Fruit fly (Drosophila melanogaster): ENCODE results near the gene CG5011.

CG5011 gene

dm6 chr2L:1177522-1177921 is 22.9 kb upstream of the CG5011 start, which contains the start of gene CG4896 (continued):
- no peak for TF ChIP-seq lbe (GFP tag; optimal IDR thresholded peaks at IDR 0.05)
- TF ChIP-seq Aef1 (GFP tag; IDR thresholded peaks at IDR 0.05): no peak
- TF ChIP-seq slou (GFP tag; optimal IDR thresholded peaks at IDR 0.05): no peak
- TF ChIP-seq Optix (GFP tag; IDR thresholded peaks at IDR 0.05): no peak
- TF ChIP-seq jigr1 (GFP tag; IDR thresholded peaks at IDR 0.05): no peak
- no peak for TF ChIP-seq CG17802 (tag; optimal IDR thresholded peaks at IDR 0.05)
- TF ChIP-seq CG1647 (GFP tag; optimal IDR thresholded peaks at IDR 0.05): no peak
- TF ChIP-seq CG18599 (GFP tag; optimal IDR thresholded peaks at IDR 0.05): no peak
- peak; percentile 48; the same call in 2 of the 3 replicates for TF ChIP-seq knrl (GFP tag; IDR thresholded peaks at IDR 0.05; ENCODE audit: partially characterized antibody)
- TF ChIP-seq Fer1 (GFP tag; optimal IDR thresholded peaks at IDR 0.05): no peak
- peak in 1 of 2 experiments; percentile 51 for TF ChIP-seq bsh (GFP tag; optimal IDR thresholded peaks at IDR 0.05)
- TF ChIP-seq pnt (GFP tag; optimal IDR thresholded peaks at IDR 0.05): no peak
- no peak for TF ChIP-seq fru (optimal IDR thresholded peaks at IDR 0.05)
- no peak for TF ChIP-seq grn (GFP tag; optimal IDR thresholded peaks at IDR 0.05)
- peak; percentile 66 for TF ChIP-seq HLH4C (GFP tag; IDR thresholded peaks at IDR 0.05; ENCODE audit: partially characterized antibody)
- no peak for TF ChIP-seq CG4282 (GFP tag; optimal IDR thresholded peaks at IDR 0.05)
- TF ChIP-seq lilli (GFP tag; optimal IDR thresholded peaks at IDR 0.05): no peak
- TF ChIP-seq HLH3B (GFP tag; IDR thresholded peaks at IDR 0.05): no peak
- peak; percentile 26; the same call in 1 of the 2 replicates for TF ChIP-seq tna (GFP tag; IDR thresholded peaks at IDR 0.05; ENCODE audit: partially characterized antibody)
- no peak for TF ChIP-seq Sox100B (GFP tag; optimal IDR thresholded peaks at IDR 0.05)
- TF ChIP-seq CG1832 (GFP tag; optimal IDR thresholded peaks at IDR 0.05): no peak
- peak; percentile 37 for TF ChIP-seq HmgZ (tag; optimal IDR thresholded peaks at IDR 0.05)
- no peak for TF ChIP-seq bowl (GFP tag; IDR thresholded peaks at IDR 0.05)
- no peak for TF ChIP-seq Six4 (GFP tag; optimal IDR thresholded peaks at IDR 0.05)
- TF ChIP-seq CG16813 (GFP tag; IDR thresholded peaks at IDR 0.05; ENCODE audit: partially characterized antibody): peak; percentile 55; the same call in 2 of the 3 replicates
- no peak for TF ChIP-seq danr (GFP tag; IDR thresholded peaks at IDR 0.05)
- no peak for TF ChIP-seq tio (GFP tag; optimal IDR thresholded peaks at IDR 0.05)
- no peak for TF ChIP-seq slp2 (GFP tag; optimal IDR thresholded peaks at IDR 0.05)
- peak; percentile 41 for TF ChIP-seq CG12659 (GFP tag; optimal IDR thresholded peaks at IDR 0.05)
- TF ChIP-seq her (GFP tag; optimal IDR thresholded peaks at IDR 0.05): peak; percentile 20
- TF ChIP-seq CG17829 (tag; optimal IDR thresholded peaks at IDR 0.05): no peak
- TF ChIP-seq CG7745 (tag; optimal IDR thresholded peaks at IDR 0.05): no peak
- TF ChIP-seq zen (tag; optimal IDR thresholded peaks at IDR 0.05): no peak
- no peak for TF ChIP-seq fd64A (GFP tag; optimal IDR thresholded peaks at IDR 0.05)
- peak; percentile 75 for TF ChIP-seq Deaf1 (tag; optimal IDR thresholded peaks at IDR 0.05)
- TF ChIP-seq tin (GFP tag; optimal IDR thresholded peaks at IDR 0.05): no peak
- no peak for TF ChIP-seq dati (GFP tag; IDR thresholded peaks at IDR 0.05)
- no peak for TF ChIP-seq CG17568 (GFP tag; optimal IDR thresholded peaks at IDR 0.05)
- TF ChIP-seq oc (tag; optimal IDR thresholded peaks at IDR 0.05): no peak
- TF ChIP-seq CG17612 (GFP tag; IDR thresholded peaks at IDR 0.05): no peak
- no peak for TF ChIP-seq Mes4 (GFP tag; optimal IDR thresholded peaks at IDR 0.05)
- no peak for TF ChIP-seq hkb (optimal IDR thresholded peaks at IDR 0.05)
- no peak for TF ChIP-seq hkb (GFP tag; IDR thresholded peaks at IDR 0.05)
- peak; percentile 51 for TF ChIP-seq Ets97D (GFP tag; optimal IDR thresholded peaks at IDR 0.05)
- TF ChIP-seq CG15696 (tag; optimal IDR thresholded peaks at IDR 0.05): no peak
- TF ChIP-seq CG2202 (tag; optimal IDR thresholded peaks at IDR 0.05): no peak
- TF ChIP-seq CG16863 (GFP tag; optimal IDR thresholded peaks at IDR 0.05): no peak
- TF ChIP-seq bbx (GFP tag; IDR thresholded peaks at IDR 0.05; ENCODE audit: partially characterized antibody): peak; percentile 82
- TF ChIP-seq fd96Cb (tag; optimal IDR thresholded peaks at IDR 0.05): no peak
- no peak for TF ChIP-seq ssp (GFP tag; IDR thresholded peaks at IDR 0.05)
- TF ChIP-seq Hmx (GFP tag; optimal IDR thresholded peaks at IDR 0.05): no peak

All from whole organism, embryonic.